Worm (Caenorhabditis elegans): ENCODE results near the gene bath-2.

- TF ChIP-seq unc-39 (tag; optimal IDR thresholded peaks at IDR 0.05) (no peak), ZK546.5 (tag; optimal IDR thresholded peaks at IDR 0.05) (no peak), dmd-4 (tag; optimal IDR thresholded peaks at IDR 0.05) (no peak), lsy-2 (tag; optimal IDR thresholded peaks at IDR 0.05) (no peak), unc-55 (GFP tag; optimal IDR thresholded peaks at IDR 0.05) (no peak), blmp-1 (tag; optimal IDR thresholded peaks at IDR 0.05; ENCODE audit: insufficient read depth) (no peak), ztf-11 (tag; optimal IDR thresholded peaks at IDR 0.05) (no peak), ama-1 (optimal IDR thresholded peaks at IDR 0.05) (no peak), nhr-25 (tag; optimal IDR thresholded peaks at IDR 0.05) (no peak), nhr-23 (tag; optimal IDR thresholded peaks at IDR 0.05) (no peak), unc-62 (GFP tag; optimal IDR thresholded peaks at IDR 0.05) (no peak), alr-1 (tag; optimal IDR thresholded peaks at IDR 0.05) (no peak)
Observed at ce11 chrII:1889071-1889470, 33.5 kb downstream of the bath-2 start, which contains the start of gene math-8.

Data from whole organism, L2 larva.